Worm (Caenorhabditis elegans) whole organism, mixed stage, embryonic: Measurements from ENCODE around the gene F26A1.9.

Experiments
- lin-13 ChIP-seq: fragments of 150-350 bp; optimal IDR thresholded peaks from 2 replicates; lab custom pipeline; 2014; ENCODE audit warnings: missing biosample characterization, missing genetic modification characterization
- lsy-2 ChIP-seq: fragments of 150-350 bp; optimal IDR thresholded peaks from 2 replicates; lab custom pipeline; 2014; ENCODE audit warnings: missing biosample characterization, missing genetic modification characterization
- nhr-12 ChIP-seq: fragments of 150-350 bp; optimal IDR thresholded peaks from 2 replicates; lab custom pipeline; 2014; ENCODE audit warnings: missing biosample characterization, missing genetic modification characterization
- pha-4 ChIP-seq: fragments of 150-350 bp; optimal IDR thresholded peaks from 2 replicates; lab custom pipeline; 2018; ENCODE audit warnings: missing biosample characterization, missing genetic modification reagents, missing genetic modification characterization
- tbx-8 ChIP-seq: fragments of 200-800 bp; sonication (Bioruptor generic); optimal IDR thresholded peaks from 2 replicates; lab custom pipeline; 2018; ENCODE audit warnings: mild to moderate bottlenecking, missing genetic modification characterization, moderate library complexity, missing compliant biosample characterization
- ztf-11 ChIP-seq: fragments of 150-350 bp; optimal IDR thresholded peaks from 2 replicates; lab custom pipeline; 2014; ENCODE audit warnings: missing biosample characterization, missing genetic modification characterization

- TF ChIP-seq tbx-8 (GFP tag; lab: Kevin White, UChicago) (no peak), ztf-11 (tag; lab: Kevin White, UChicago) (no peak), pha-4 (tag; lab: Kevin White, UChicago) (no peak), lin-13 (no peak), nhr-12 (tag; lab: Kevin White, UChicago) (no peak), lsy-2 (tag; lab: Kevin White, UChicago) (no peak)
These were observed 7.2 kb downstream of the F26A1.9 start, which contains the start of gene F26A1.8 for ce11 chrIII:4822140-4822539.
